Worm (Caenorhabditis elegans) whole organism, midembryonic: ENCODE data around the gene C49C3.21.

Experiments used
- klf-2 ChIP-seq: fragments of 200-800 bp; sonication (Bioruptor generic); conservative IDR thresholded peaks from 2 replicates; pipeline ENCODE4 v1.3.6; 2022; ENCODE audit warnings: missing genetic modification reagents, missing genetic modification characterization, missing compliant biosample characterization
- ztf-23 ChIP-seq: fragments of 200-800 bp; sonication (Bioruptor generic); IDR thresholded peaks from 2 replicates; pipeline ENCODE4 v1.3.6; 2022; ENCODE audit warnings: missing genetic modification reagents, missing genetic modification characterization, missing compliant biosample characterization

ce11 chrIV:17351586-17351985 is 8.8 kb downstream of the C49C3.21 start, which contains the start of gene clec-199:
- no peak for TF ChIP-seq ztf-23 (GFP tag; lab: Robert Waterston, UW)
- TF ChIP-seq klf-2 (GFP tag; lab: Robert Waterston, UW): no peak
